Worm (Caenorhabditis elegans) whole organism, L1 larva: ENCODE measurements around the gene pct-1.

Experiments
- C16A3.4 ChIP-seq: fragments of 150-350 bp; optimal IDR thresholded peaks from 2 replicates; lab custom pipeline; 2014; ENCODE audit warnings: missing biosample characterization, missing genetic modification characterization
- C34B4.2 ChIP-seq: sonication (generic microtip); optimal IDR thresholded peaks from 2 replicates; lab custom pipeline; 2017; ENCODE audit warnings: mild to moderate bottlenecking, missing genetic modification characterization, missing compliant biosample characterization
- aly-2 ChIP-seq: fragments of 150-350 bp; optimal IDR thresholded peaks from 2 replicates; lab custom pipeline; 2014; ENCODE audit warnings: missing biosample characterization, missing genetic modification characterization
- blmp-1 ChIP-seq: fragments of 150-350 bp; optimal IDR thresholded peaks from 2 replicates; lab custom pipeline; 2014; ENCODE audit warnings: missing biosample characterization, missing genetic modification characterization
- ceh-88 ChIP-seq: fragments of 200-800 bp; sonication (Bioruptor generic); IDR thresholded peaks from 2 replicates; pipeline ENCODE4 v1.3.6; 2022; ENCODE audit warnings: missing genetic modification characterization, missing compliant biosample characterization
- ceh-90 ChIP-seq: sonication (generic microtip); optimal IDR thresholded peaks from 2 replicates; lab custom pipeline; 2016; ENCODE audit warnings: missing genetic modification characterization, missing compliant biosample characterization
- dpl-1 ChIP-seq, 3 experiments: fragments of 150-350 bp in 2 of 3; sonication (generic microtip) in 1 of 3; optimal IDR thresholded peaks; 2 replicates each; lab custom pipeline; 2014 to 2017; ENCODE audit warnings: missing biosample characterization in 3 of 3, missing genetic modification characterization in 3 of 3, missing genetic modification reagents in 3 of 3
- efl-3 ChIP-seq: fragments of 200-800 bp; sonication (Bioruptor generic); optimal IDR thresholded peaks from 2 replicates; lab custom pipeline; 2018; ENCODE audit warnings: mild to moderate bottlenecking, missing genetic modification characterization, missing compliant biosample characterization
- egl-27 ChIP-seq, 2 experiments: fragments of 150-350 bp in 1 of 2; sonication (generic microtip); optimal IDR thresholded peaks; 3 replicates each; lab custom pipeline; 2017 to 2018; ENCODE audit warnings: missing biosample characterization in 2 of 2, missing genetic modification characterization in 2 of 2, missing genetic modification reagents in 2 of 2
- ets-5 ChIP-seq: fragments of 200-800 bp; sonication (Bioruptor generic); IDR thresholded peaks from 2 replicates; pipeline ENCODE4 v1.3.6; 2022; ENCODE audit warnings: missing genetic modification characterization, missing compliant biosample characterization
- fkh-4 ChIP-seq: sonication (generic microtip); optimal IDR thresholded peaks from 2 replicates; lab custom pipeline; 2016; ENCODE audit warnings: missing compliant biosample characterization, missing genetic modification characterization, borderline replicate concordance
- fkh-8 ChIP-seq: sonication (generic microtip); optimal IDR thresholded peaks from 2 replicates; lab custom pipeline; 2016; ENCODE audit warnings: mild to moderate bottlenecking, missing genetic modification characterization, missing compliant biosample characterization
- hlh-17 ChIP-seq: fragments of 200-800 bp; sonication (Bioruptor generic); optimal IDR thresholded peaks from 2 replicates; lab custom pipeline; 2018; ENCODE audit warnings: missing genetic modification characterization, mild to moderate bottlenecking, missing compliant biosample characterization, moderate library complexity, borderline replicate concordance
- hlh-4 ChIP-seq: sonication (generic microtip); optimal IDR thresholded peaks from 2 replicates; lab custom pipeline; 2016; ENCODE audit warnings: mild to moderate bottlenecking, missing genetic modification characterization, missing compliant biosample characterization
- hpl-2 ChIP-seq: fragments of 150-350 bp; optimal IDR thresholded peaks from 2 replicates; lab custom pipeline; 2014; ENCODE audit warnings: missing biosample characterization, missing genetic modification reagents, missing genetic modification characterization
- isw-1 ChIP-seq: fragments of 200-800 bp; sonication (Bioruptor generic); IDR thresholded peaks from 2 replicates; pipeline ENCODE4 v1.3.6; 2022; ENCODE audit warnings: missing genetic modification characterization, missing compliant biosample characterization
- lin-13 ChIP-seq: fragments of 150-350 bp; optimal IDR thresholded peaks from 2 replicates; lab custom pipeline; 2014; ENCODE audit warnings: missing biosample characterization, missing genetic modification reagents, missing genetic modification characterization
- lin-35 ChIP-seq, 2 experiments: fragments of 150-350 bp; optimal IDR thresholded peaks; 2 replicates each; lab custom pipeline; 2014; ENCODE audit warnings: missing biosample characterization in 2 of 2, missing genetic modification characterization in 2 of 2, missing genetic modification reagents in 2 of 2
- lin-39 ChIP-seq: fragments of 150-350 bp; optimal IDR thresholded peaks from 2 replicates; lab custom pipeline; 2014; ENCODE audit warnings: missing biosample characterization, missing genetic modification reagents, missing genetic modification characterization
- lir-3 ChIP-seq: sonication (generic microtip); optimal IDR thresholded peaks from 2 replicates; lab custom pipeline; 2016; ENCODE audit warnings: mild to moderate bottlenecking, missing genetic modification characterization, moderate library complexity, missing compliant biosample characterization; ENCODE audit not compliant: poor library complexity
- lsy-2 ChIP-seq, 2 experiments: fragments of 150-350 bp; optimal IDR thresholded peaks; 2 replicates each; lab custom pipeline; 2014; ENCODE audit warnings: missing biosample characterization in 2 of 2, missing genetic modification characterization in 2 of 2
- mdl-1 ChIP-seq, 2 experiments: fragments of 150-350 bp; optimal IDR thresholded peaks; 2 replicates each; lab custom pipeline; 2014 to 2017; ENCODE audit warnings: missing biosample characterization in 2 of 2, missing genetic modification characterization in 2 of 2, inconsistent platforms in 1 of 2
- nhr-11 ChIP-seq: fragments of 150-350 bp; optimal IDR thresholded peaks from 2 replicates; lab custom pipeline; 2014; ENCODE audit warnings: missing biosample characterization, missing genetic modification characterization
- nhr-19 ChIP-seq: fragments of 200-800 bp; sonication (Bioruptor generic); conservative IDR thresholded peaks from 2 replicates; pipeline ENCODE4 v1.3.6; 2022; ENCODE audit warnings: missing genetic modification characterization, missing compliant biosample characterization
- nhr-20 ChIP-seq: sonication (generic microtip); optimal IDR thresholded peaks from 2 replicates; lab custom pipeline; 2016; ENCODE audit warnings: mild to moderate bottlenecking, missing genetic modification characterization, missing compliant biosample characterization
- nhr-237 ChIP-seq: fragments of 150-350 bp; optimal IDR thresholded peaks from 2 replicates; lab custom pipeline; 2014; ENCODE audit warnings: missing biosample characterization, missing genetic modification characterization
- nhr-47 ChIP-seq: sonication (generic microtip); optimal IDR thresholded peaks from 2 replicates; lab custom pipeline; 2016; ENCODE audit warnings: mild to moderate bottlenecking, missing genetic modification characterization, moderate library complexity, missing compliant biosample characterization
- nhr-71 ChIP-seq: sonication (generic microtip); optimal IDR thresholded peaks from 2 replicates; lab custom pipeline; 2016; ENCODE audit warnings: mild to moderate bottlenecking, missing genetic modification characterization, moderate library complexity, missing compliant biosample characterization
- nhr-77 ChIP-seq: fragments of 150-350 bp; optimal IDR thresholded peaks from 2 replicates; lab custom pipeline; 2014; ENCODE audit warnings: missing biosample characterization, missing genetic modification characterization
- nhr-85 ChIP-seq: sonication (generic microtip); peaks from one replicate; lab custom pipeline; 2016; ENCODE audit warnings: missing genetic modification characterization, inconsistent platforms, missing compliant biosample characterization
- nhr-90 ChIP-seq: sonication (generic microtip); optimal IDR thresholded peaks from 2 replicates; lab custom pipeline; 2016; ENCODE audit warnings: mild to moderate bottlenecking, missing genetic modification characterization, missing compliant biosample characterization; ENCODE audit not compliant: poor library complexity
- pag-3 ChIP-seq: sonication (generic microtip); optimal IDR thresholded peaks from 2 replicates; lab custom pipeline; 2017; ENCODE audit warnings: missing genetic modification characterization, mild to moderate bottlenecking, missing compliant biosample characterization, antibody characterized with exemption, borderline replicate concordance; ENCODE audit not compliant: insufficient read depth
- pax-3 ChIP-seq: fragments of 200-800 bp; sonication (Bioruptor generic); optimal IDR thresholded peaks from 2 replicates; lab custom pipeline; 2018; ENCODE audit warnings: mild to moderate bottlenecking, missing genetic modification characterization, moderate library complexity, missing compliant biosample characterization
- pqm-1 ChIP-seq: sonication (generic microtip); optimal IDR thresholded peaks from 3 replicates; lab custom pipeline; 2017; ENCODE audit warnings: missing biosample characterization, missing genetic modification characterization
- rnt-1 ChIP-seq: sonication (generic microtip); optimal IDR thresholded peaks from 2 replicates; lab custom pipeline; 2016; ENCODE audit warnings: mild to moderate bottlenecking, missing genetic modification characterization, moderate library complexity, missing compliant biosample characterization
- skn-1 ChIP-seq: fragments of 150-350 bp; optimal IDR thresholded peaks from 2 replicates; lab custom pipeline; 2014; ENCODE audit warnings: missing biosample characterization, missing genetic modification characterization
- snpc-4 ChIP-seq: fragments of 150-350 bp; optimal IDR thresholded peaks from 2 replicates; lab custom pipeline; 2014; ENCODE audit warnings: missing biosample characterization, missing genetic modification characterization
- snu-23 ChIP-seq: sonication (generic microtip); optimal IDR thresholded peaks from 2 replicates; lab custom pipeline; 2016; ENCODE audit warnings: missing genetic modification characterization, missing compliant biosample characterization
- sptf-1 ChIP-seq: fragments of 150-350 bp; optimal IDR thresholded peaks from 2 replicates; lab custom pipeline; 2014; ENCODE audit warnings: missing biosample characterization, missing genetic modification characterization
- tbx-2 ChIP-seq: sonication (generic microtip); optimal IDR thresholded peaks from 2 replicates; lab custom pipeline; 2016; ENCODE audit warnings: missing genetic modification characterization, missing compliant biosample characterization
- unc-62 ChIP-seq: fragments of 150-350 bp; optimal IDR thresholded peaks from 2 replicates; lab custom pipeline; 2014; ENCODE audit warnings: missing biosample characterization, missing genetic modification reagents, missing genetic modification characterization
- unc-98 ChIP-seq: fragments of 200-800 bp; sonication (Bioruptor generic); IDR thresholded peaks from 2 replicates; pipeline ENCODE4 v1.3.6; 2022; ENCODE audit warnings: missing genetic modification characterization, missing compliant biosample characterization
- vab-15 ChIP-seq: sonication (generic microtip); optimal IDR thresholded peaks from 2 replicates; lab custom pipeline; 2017; ENCODE audit warnings: missing genotype, mild to moderate bottlenecking, missing genetic modification characterization, missing compliant biosample characterization
- xbp-1 ChIP-seq: sonication (generic microtip); optimal IDR thresholded peaks from 2 replicates; lab custom pipeline; 2016; ENCODE audit warnings: missing genetic modification characterization, missing compliant biosample characterization
- zag-1 ChIP-seq: fragments of 150-350 bp; optimal IDR thresholded peaks from 2 replicates; lab custom pipeline; 2014; ENCODE audit warnings: missing biosample characterization, missing genetic modification characterization
- zip-4 ChIP-seq: fragments of 200-800 bp; sonication (Bioruptor generic); optimal IDR thresholded peaks from 2 replicates; lab custom pipeline; 2018; ENCODE audit warnings: mild to moderate bottlenecking, missing genetic modification characterization, moderate library complexity, missing compliant biosample characterization
- ztf-11 ChIP-seq, 2 experiments: sonication (generic microtip); optimal IDR thresholded peaks; 2 replicates each; lab custom pipeline; 2016 to 2017; ENCODE audit warnings: missing genetic modification characterization in 2 of 2, missing biosample characterization in 1 of 2, missing compliant biosample characterization in 1 of 2
- ztf-4 ChIP-seq: fragments of 150-350 bp; optimal IDR thresholded peaks from 2 replicates; lab custom pipeline; 2014; ENCODE audit warnings: missing biosample characterization, missing genetic modification characterization

The pct-1 gene

DNA sequence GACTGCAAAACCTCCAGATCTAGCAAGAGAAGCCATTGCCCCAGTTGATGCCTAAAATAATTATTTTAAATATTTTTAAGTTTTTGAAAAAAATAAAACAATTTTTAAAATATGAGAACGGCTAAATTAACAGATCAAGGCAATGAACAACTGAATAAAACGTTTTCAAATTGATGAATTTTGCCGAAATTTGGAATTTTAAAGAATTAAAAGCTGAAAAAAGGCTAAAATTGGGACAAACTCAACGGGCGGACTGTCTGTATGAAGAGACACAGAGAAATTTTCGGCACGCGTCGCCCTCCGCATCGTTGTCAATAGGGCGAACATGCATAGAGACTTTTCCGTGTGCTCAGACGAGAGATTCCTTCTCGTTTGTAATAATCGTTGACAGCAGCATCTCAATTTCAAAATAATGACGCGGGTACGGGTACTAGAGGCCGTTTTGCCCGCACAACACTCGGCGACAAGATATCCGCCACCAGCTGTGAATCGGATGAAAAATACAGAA lies 40.2 kb upstream of the pct-1 start, which contains the start of the genes isp-1 and islo-1 (continued):
- TF ChIP-seq pqm-1 (tag; lab: Kevin White, UChicago), result no peak
- TF ChIP-seq blmp-1 (tag; lab: Kevin White, UChicago), result peak; percentile 36
- TF ChIP-seq zag-1 (tag; lab: Kevin White, UChicago), result no peak
- TF ChIP-seq nhr-20 (tag; lab: Kevin White, UChicago), result peak; percentile 52
- no peak for TF ChIP-seq ets-5
- peak; percentile 1 for TF ChIP-seq fkh-8
- peak; percentile 63 for TF ChIP-seq nhr-77
- peak; percentile 56 for TF ChIP-seq rnt-1 (tag; lab: Kevin White, UChicago)
- peak; percentile 50 for TF ChIP-seq nhr-85 (tag; lab: Kevin White, UChicago)
- TF ChIP-seq C34B4.2 (tag; lab: Kevin White, UChicago), result no peak
- peak; percentile 60 for TF ChIP-seq snu-23 (GFP tag; lab: Kevin White, UChicago)
- no peak for TF ChIP-seq ztf-4 (tag; lab: Kevin White, UChicago)
- no peak for TF ChIP-seq ceh-90 (tag; lab: Kevin White, UChicago)
- no peak for TF ChIP-seq hlh-4 (tag; lab: Kevin White, UChicago)
- TF ChIP-seq lin-35 (GFP tag; optimal IDR thresholded peaks at IDR 0.05; lab: Kevin White, UChicago), result peak; percentile 69 to 77
- TF ChIP-seq tbx-2 (tag; lab: Kevin White, UChicago), result peak; percentile 15
- TF ChIP-seq nhr-47 (tag; lab: Kevin White, UChicago), result peak; percentile 43
- no peak for TF ChIP-seq nhr-237
- TF ChIP-seq zip-4 (GFP tag; lab: Kevin White, UChicago), result no peak
- no peak for TF ChIP-seq lin-39 (tag; lab: Kevin White, UChicago)
- TF ChIP-seq ceh-88 (GFP tag; lab: Robert Waterston, UW), result no peak
- no peak for TF ChIP-seq pax-3
- no peak for TF ChIP-seq fkh-4 (tag; lab: Kevin White, UChicago)
- peak; percentile 25 to 58 (median 46) for TF ChIP-seq dpl-1 (GFP tag; optimal IDR thresholded peaks at IDR 0.05; lab: Kevin White, UChicago)
- no peak for TF ChIP-seq pag-3 (tag; lab: Kevin White, UChicago)
- no peak for TF ChIP-seq hpl-2
- peak; percentile 22 for TF ChIP-seq xbp-1 (tag; lab: Kevin White, UChicago)
- no peak for TF ChIP-seq lir-3
- TF ChIP-seq hlh-17 (GFP tag; lab: Kevin White, UChicago), result no peak
- peak; percentile 6 for TF ChIP-seq snpc-4 (tag; lab: Kevin White, UChicago)
- TF ChIP-seq isw-1 (GFP tag; lab: Robert Waterston, UW), result peak; percentile 8; the same call in 1 of the 2 replicates
- TF ChIP-seq egl-27 (tag; optimal IDR thresholded peaks at IDR 0.05; lab: Kevin White, UChicago), result no peak
- no peak for TF ChIP-seq nhr-11 (tag; lab: Kevin White, UChicago)
- TF ChIP-seq aly-2 (tag; lab: Kevin White, UChicago), result no peak
- TF ChIP-seq ztf-11 (tag; optimal IDR thresholded peaks at IDR 0.05; lab: Kevin White, UChicago), result no peak
- no peak for TF ChIP-seq unc-62
- peak; percentile 26 for TF ChIP-seq lin-13 (GFP tag; lab: Kevin White, UChicago)
- TF ChIP-seq nhr-90, result no peak
- TF ChIP-seq efl-3 (GFP tag; lab: Kevin White, UChicago), result no peak
- TF ChIP-seq sptf-1 (tag; lab: Kevin White, UChicago), result no peak
- peak; percentile 4 for TF ChIP-seq skn-1 (tag; lab: Kevin White, UChicago)
- TF ChIP-seq C16A3.4 (tag; lab: Kevin White, UChicago), result peak; percentile 74
- peak in 1 of 2 experiments; percentile 73 for TF ChIP-seq mdl-1 (tag; optimal IDR thresholded peaks at IDR 0.05; lab: Kevin White, UChicago)
- no peak for TF ChIP-seq nhr-19
- TF ChIP-seq lsy-2 (tag; optimal IDR thresholded peaks at IDR 0.05; lab: Kevin White, UChicago), result peak; percentile 12 to 82
- TF ChIP-seq vab-15, result no peak
- TF ChIP-seq unc-98 (GFP tag; lab: Robert Waterston, UW), result no peak
- TF ChIP-seq nhr-71 (tag; lab: Kevin White, UChicago), result peak; percentile 60
